Worm (Caenorhabditis elegans): ENCODE results near the gene unc-103.

The unc-103 gene

ce11 chrIII:4196301-4196987 is 81.3 kb downstream of the unc-103 start (continued):
- no peak for TF ChIP-seq lin-39 (tag; optimal IDR thresholded peaks at IDR 0.05)
- TF ChIP-seq unc-98 (GFP tag; IDR thresholded peaks at IDR 0.05) = 0 out of 2 replicates have a peak, but pooled peaks have one; percentile 49
- TF ChIP-seq dpl-1 (GFP tag; optimal IDR thresholded peaks at IDR 0.05) = peak; percentile 47 to 71 (median 47)
- TF ChIP-seq ceh-88 (GFP tag; IDR thresholded peaks at IDR 0.05) = peak; percentile 38; the same call in 1 of the 2 replicates
- TF ChIP-seq fos-1 (tag; optimal IDR thresholded peaks at IDR 0.05) = peak; percentile 3
- TF ChIP-seq ama-1 (optimal IDR thresholded peaks at IDR 0.05) = no peak
- peak; percentile 75 for TF ChIP-seq skn-1 (tag; optimal IDR thresholded peaks at IDR 0.05)
- peak; percentile 2 for TF ChIP-seq nhr-77 (tag; optimal IDR thresholded peaks at IDR 0.05)
- peak in 1 of 2 experiments; percentile 69 for TF ChIP-seq lin-35 (GFP tag; optimal IDR thresholded peaks at IDR 0.05)
- TF ChIP-seq blmp-1 (tag; optimal IDR thresholded peaks at IDR 0.05) = no peak
- peak; percentile 55 for TF ChIP-seq swsn-7 (tag; optimal IDR thresholded peaks at IDR 0.05)
- peak; percentile 65 for TF ChIP-seq tbx-2 (tag; optimal IDR thresholded peaks at IDR 0.05)
- TF ChIP-seq zip-4 (GFP tag; optimal IDR thresholded peaks at IDR 0.05) = peak; percentile 15
- TF ChIP-seq egl-13 (tag; optimal IDR thresholded peaks at IDR 0.05) = peak; percentile 24
- TF ChIP-seq irx-1 (tag; optimal IDR thresholded peaks at IDR 0.05) = peak; percentile 71
- TF ChIP-seq unc-86 (tag; optimal IDR thresholded peaks at IDR 0.05) = peak; percentile 73
- no peak for TF ChIP-seq aly-2 (tag; optimal IDR thresholded peaks at IDR 0.05)
- TF ChIP-seq isw-1 (GFP tag; IDR thresholded peaks at IDR 0.05) = peak; percentile 69
- peak; percentile 76 for TF ChIP-seq nhr-85 (tag)
- no peak for TF ChIP-seq nhr-12 (tag; optimal IDR thresholded peaks at IDR 0.05)
- TF ChIP-seq dsc-1 (tag; optimal IDR thresholded peaks at IDR 0.05) = peak; percentile 40
- TF ChIP-seq vab-15 (tag; optimal IDR thresholded peaks at IDR 0.05) = no peak
- peak; percentile 84 for TF ChIP-seq nhr-71 (tag; optimal IDR thresholded peaks at IDR 0.05)
- TF ChIP-seq lin-14 (GFP tag; optimal IDR thresholded peaks at IDR 0.05) = peak; percentile 83
- peak; percentile 66 for TF ChIP-seq nhr-47 (tag; optimal IDR thresholded peaks at IDR 0.05)

All from whole organism, L1 larva.